Fruit fly (Drosophila melanogaster) whole organism, embryonic: ENCODE data around the gene Mkp3.

ENCODE experiments used
- CG4730 ChIP-seq: fragments of 200-800 bp; sonication (Bioruptor generic); IDR thresholded peaks from 2 replicates; pipeline ENCODE4 v1.3.6; 2022; ENCODE audit warnings: missing biosample characterization, missing genetic modification characterization
- CG8388 ChIP-seq: fragments of 200-800 bp; sonication (Bioruptor generic); optimal IDR thresholded peaks from 2 replicates; lab custom pipeline; 2019; ENCODE audit warnings: missing biosample characterization, mild to moderate bottlenecking, missing genetic modification characterization, moderate library complexity
- D ChIP-seq, 2 experiments: fragments of 200-800 bp in 1 of 2; fragments of >200 bp in 1 of 2; sonication (Bioruptor generic) in 1 of 2; optimal IDR thresholded peaks; 2 replicates in 1 of 2; 3 replicates in 1 of 2; lab custom pipeline; 2017; ENCODE audit warnings: mild to moderate bottlenecking in 1 of 2, missing biosample characterization in 1 of 2, missing genetic modification characterization in 1 of 2, missing genetic modification reagents in 1 of 2
- E2f2 ChIP-seq: fragments of 200-800 bp; sonication (Bioruptor generic); IDR thresholded peaks from 2 replicates; pipeline ENCODE4 v1.3.6; 2022; ENCODE audit warnings: missing biosample characterization, missing genetic modification characterization
- bcd ChIP-seq: fragments of 200-800 bp; sonication (Bioruptor generic); optimal IDR thresholded peaks from 2 replicates; lab custom pipeline; 2017; ENCODE audit warnings: missing biosample characterization, mild to moderate bottlenecking, missing genetic modification characterization
- fru ChIP-seq: fragments of >200 bp; optimal IDR thresholded peaks from 2 replicates; lab custom pipeline; 2017
- gfzf ChIP-seq: fragments of 200-800 bp; sonication (Bioruptor generic); optimal IDR thresholded peaks from 2 replicates; lab custom pipeline; 2016; ENCODE audit warnings: missing biosample characterization, mild to moderate bottlenecking, missing genetic modification characterization, moderate library complexity
- mirr ChIP-seq: fragments of 200-800 bp; sonication (Bioruptor generic); optimal IDR thresholded peaks from 3 replicates; lab custom pipeline; 2018; ENCODE audit warnings: missing biosample characterization, mild to moderate bottlenecking, missing genetic modification characterization
- nmo ChIP-seq: fragments of 200-800 bp; sonication (Bioruptor generic); optimal IDR thresholded peaks from 2 replicates; lab custom pipeline; 2018; ENCODE audit warnings: missing biosample characterization, mild to moderate bottlenecking, missing genetic modification characterization, moderate library complexity
- ro ChIP-seq: fragments of 200-800 bp; sonication (Bioruptor generic); IDR thresholded peaks from 2 replicates; pipeline ENCODE4 v1.3.6; 2022; ENCODE audit warnings: missing biosample characterization, missing genetic modification characterization
- trem ChIP-seq: fragments of 200-800 bp; optimal IDR thresholded peaks from 3 replicates; lab custom pipeline; 2019; ENCODE audit warnings: missing biosample characterization, mild to moderate bottlenecking, missing genetic modification characterization, moderate library complexity

- TF ChIP-seq bcd (GFP tag; lab: Kevin White, UChicago) (peak; percentile 40), E2f2 (no peak), fru (lab: Kevin White, UChicago) (no peak), D (optimal IDR thresholded peaks at IDR 0.05; lab: Kevin White, UChicago) (no peak), D (GFP tag; optimal IDR thresholded peaks at IDR 0.05; lab: Kevin White, UChicago) (peak; percentile 6), ro (GFP tag; lab: Robert Waterston, UW) (no peak), trem (no peak), nmo (GFP tag; lab: Kevin White, UChicago) (no peak), gfzf (GFP tag; lab: Kevin White, UChicago) (no peak), mirr (GFP tag; lab: Kevin White, UChicago) (peak; percentile 34), CG8388 (no peak), CG4730 (GFP tag; lab: Robert Waterston, UW) (no peak)
Measured at dm6 chr3L:19071173-19071844, 14.9 kb downstream of the Mkp3 start.
